Fruit fly (Drosophila melanogaster) whole organism, prepupa: ENCODE results near the gene wb.

ENCODE experiments used
- CG32006 ChIP-seq: fragments of 200-800 bp; sonication (Bioruptor generic); optimal IDR thresholded peaks from 3 replicates; lab custom pipeline; 2017; ENCODE audit warnings: missing biosample characterization, mild to moderate bottlenecking, missing genetic modification characterization
- CG8319 ChIP-seq: fragments of 200-800 bp; sonication (Bioruptor generic); optimal IDR thresholded peaks from 3 replicates; lab custom pipeline; 2016; ENCODE audit warnings: missing biosample characterization, missing genetic modification characterization
- Eip75B ChIP-seq: fragments of 200-800 bp; sonication (Bioruptor generic); optimal IDR thresholded peaks from 3 replicates; lab custom pipeline; 2016; ENCODE audit warnings: missing biosample characterization, missing genetic modification characterization
- Gug ChIP-seq: fragments of 200-800 bp; sonication (Bioruptor generic); IDR thresholded peaks from 2 replicates; pipeline ENCODE4 v1.3.6; 2022; ENCODE audit warnings: missing biosample characterization, missing genetic modification characterization
- Hr38 ChIP-seq: sonication (Bioruptor generic); optimal IDR thresholded peaks from 2 replicates; lab custom pipeline; 2016; ENCODE audit warnings: missing biosample characterization, missing genetic modification characterization

dm6 chr2L:14271424-14271823, 8.6 kb downstream of the wb start:
- TF ChIP-seq Gug (GFP tag; lab: Robert Waterston, UW): no peak
- no peak for TF ChIP-seq Eip75B (GFP tag; lab: Kevin White, UChicago)
- no peak for TF ChIP-seq CG32006 (GFP tag; lab: Kevin White, UChicago)
- no peak for TF ChIP-seq CG8319 (GFP tag; lab: Kevin White, UChicago)
- TF ChIP-seq Hr38: no peak
